Worm (Caenorhabditis elegans): ENCODE results near the gene B0285.3.

B0285.3 gene

DNA sequence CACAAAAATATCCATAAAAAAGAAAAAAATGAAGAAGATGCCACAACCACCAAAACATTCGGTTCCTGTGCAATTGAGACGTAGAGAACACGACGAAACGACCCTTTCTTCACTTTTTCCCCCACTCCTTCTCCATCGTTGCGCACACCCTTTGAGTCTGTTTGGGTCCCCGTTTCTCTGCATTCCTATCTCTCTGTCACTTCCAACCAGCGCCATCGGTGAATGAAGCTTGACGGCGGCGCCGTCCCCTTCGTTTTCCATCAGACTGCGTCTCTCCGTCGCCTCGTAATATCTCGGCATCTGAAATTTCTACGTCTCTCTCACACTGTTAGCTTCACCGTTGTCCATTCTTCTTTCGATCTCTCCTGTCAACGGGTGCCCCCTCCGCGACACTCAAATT, 7.5 kb downstream of the B0285.3 start (continued):
- peak in 1 of 2 experiments; percentile 37 for TF ChIP-seq lin-35 (GFP tag; optimal IDR thresholded peaks at IDR 0.05)

DNA sequence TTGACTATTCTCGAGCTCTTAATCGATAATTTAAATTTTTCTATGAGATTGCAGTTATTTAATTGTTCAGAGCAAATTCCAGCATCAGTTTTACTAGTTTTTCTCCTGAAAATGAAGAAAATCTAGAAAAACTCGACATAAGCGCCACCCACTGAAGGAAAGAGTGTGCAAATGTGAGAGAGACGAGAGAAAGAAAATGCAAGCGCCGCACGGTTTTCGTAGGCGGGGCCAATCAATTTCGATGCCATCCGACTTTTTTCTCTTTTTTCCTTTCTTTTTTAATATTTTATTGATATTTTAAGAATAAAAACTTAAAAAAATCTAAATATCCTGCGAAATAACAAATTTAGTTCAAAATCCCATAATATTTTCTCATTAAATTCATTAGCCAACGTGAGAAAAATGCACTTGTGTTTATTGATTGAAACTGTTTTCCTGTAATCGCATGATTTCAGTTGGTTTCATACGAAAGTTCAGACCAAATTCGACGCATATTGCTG, 10.5 kb downstream of the B0285.3 start, which contains the start of gene cdk-12:
cdk-12 (plus strand) TSS at position 450 of the 500 bp plus-strand sequence.
- TF ChIP-seq lir-3 (tag; optimal IDR thresholded peaks at IDR 0.05; ENCODE audit: poor library complexity), result no peak
- peak; percentile 53 for TF ChIP-seq xbp-1 (tag; optimal IDR thresholded peaks at IDR 0.05)
- peak; percentile 39 to 57 for TF ChIP-seq efl-1 (optimal IDR thresholded peaks at IDR 0.05)
- peak; percentile 51 to 94 for TF ChIP-seq efl-1 (GFP tag; optimal IDR thresholded peaks at IDR 0.05 in 1 of 2)
- no peak for TF ChIP-seq unc-62 (GFP tag; optimal IDR thresholded peaks at IDR 0.05)
- no peak for TF ChIP-seq unc-130 (tag; optimal IDR thresholded peaks at IDR 0.05)
- no peak for TF ChIP-seq ztf-4 (tag; optimal IDR thresholded peaks at IDR 0.05)
- TF ChIP-seq ces-1 (GFP tag; optimal IDR thresholded peaks at IDR 0.05), result no peak
- peak; percentile 6 for TF ChIP-seq irx-1 (tag; optimal IDR thresholded peaks at IDR 0.05)
- peak; percentile 34 to 62 (median 36) for TF ChIP-seq dpl-1 (GFP tag; optimal IDR thresholded peaks at IDR 0.05)
- no peak for TF ChIP-seq mab-9 (GFP tag; IDR thresholded peaks at IDR 0.05)
- no peak for TF ChIP-seq sptf-1 (tag; optimal IDR thresholded peaks at IDR 0.05)
- TF ChIP-seq nhr-84 (tag; optimal IDR thresholded peaks at IDR 0.05), result no peak
- peak; percentile 70 for TF ChIP-seq rnt-1 (tag; optimal IDR thresholded peaks at IDR 0.05)
- no peak for TF ChIP-seq unc-98 (GFP tag; IDR thresholded peaks at IDR 0.05)
- TF ChIP-seq skn-1 (tag; optimal IDR thresholded peaks at IDR 0.05), result peak; percentile 66
- TF ChIP-seq pqm-1 (tag; optimal IDR thresholded peaks at IDR 0.05), result no peak
- TF ChIP-seq ets-5 (GFP tag; IDR thresholded peaks at IDR 0.05), result no peak
- TF ChIP-seq nhr-19 (GFP tag; conservative IDR thresholded peaks at IDR 0.05), result peak; percentile 29
- TF ChIP-seq ztf-11 (tag; optimal IDR thresholded peaks at IDR 0.05), result no peak
- no peak for TF ChIP-seq nhr-77 (tag; optimal IDR thresholded peaks at IDR 0.05)
- TF ChIP-seq fkh-8 (tag; optimal IDR thresholded peaks at IDR 0.05), result no peak
- TF ChIP-seq mef-2 (tag; optimal IDR thresholded peaks at IDR 0.05), result no peak
- TF ChIP-seq C16A3.4 (tag; optimal IDR thresholded peaks at IDR 0.05), result peak; percentile 35
- TF ChIP-seq nhr-90 (tag; optimal IDR thresholded peaks at IDR 0.05; ENCODE audit: poor library complexity), result peak; percentile 35
- no peak for TF ChIP-seq fkh-4 (tag; optimal IDR thresholded peaks at IDR 0.05; ENCODE audit: borderline replicate concordance)
- TF ChIP-seq zag-1 (tag; optimal IDR thresholded peaks at IDR 0.05), result no peak
- no peak for TF ChIP-seq nhr-12 (tag; optimal IDR thresholded peaks at IDR 0.05)
- no peak for TF ChIP-seq ceh-8 (GFP tag; optimal IDR thresholded peaks at IDR 0.05)
- TF ChIP-seq lin-39 (tag; optimal IDR thresholded peaks at IDR 0.05), result no peak
- no peak for TF ChIP-seq nhr-28 (tag; optimal IDR thresholded peaks at IDR 0.05)
- TF ChIP-seq snpc-4 (tag; optimal IDR thresholded peaks at IDR 0.05), result peak; percentile 20
- no peak for TF ChIP-seq unc-86 (tag; optimal IDR thresholded peaks at IDR 0.05)
- peak; percentile 60 for TF ChIP-seq snu-23 (GFP tag; optimal IDR thresholded peaks at IDR 0.05)
- no peak for TF ChIP-seq F16B12.6 (tag; optimal IDR thresholded peaks at IDR 0.05)
- no peak for TF ChIP-seq jun-1 (tag; optimal IDR thresholded peaks at IDR 0.05)
- TF ChIP-seq tbx-2 (tag; optimal IDR thresholded peaks at IDR 0.05), result peak; percentile 28
- no peak for TF ChIP-seq ceh-90 (tag; optimal IDR thresholded peaks at IDR 0.05)
- TF ChIP-seq lsy-2 (tag; optimal IDR thresholded peaks at IDR 0.05), result peak; percentile 62 to 72
- TF ChIP-seq nhr-11 (tag; optimal IDR thresholded peaks at IDR 0.05), result no peak
- no peak for TF ChIP-seq aly-2 (tag; optimal IDR thresholded peaks at IDR 0.05)
- TF ChIP-seq efl-3 (GFP tag; optimal IDR thresholded peaks at IDR 0.05), result no peak
- TF ChIP-seq hlh-17 (GFP tag; optimal IDR thresholded peaks at IDR 0.05; ENCODE audit: borderline replicate concordance), result no peak
- TF ChIP-seq fkh-10 (GFP tag; optimal IDR thresholded peaks at IDR 0.05), result no peak
- TF ChIP-seq nhr-85 (tag), result peak; percentile 9
- peak; percentile 38 to 52 for TF ChIP-seq lin-35 (GFP tag; optimal IDR thresholded peaks at IDR 0.05)
- TF ChIP-seq nhr-71 (tag; optimal IDR thresholded peaks at IDR 0.05), result peak; percentile 66
- no peak for TF ChIP-seq nhr-237 (tag; optimal IDR thresholded peaks at IDR 0.05)
- TF ChIP-seq aha-1 (tag; optimal IDR thresholded peaks at IDR 0.05), result no peak
- peak; percentile 57 for TF ChIP-seq lin-14 (GFP tag; optimal IDR thresholded peaks at IDR 0.05)
- TF ChIP-seq hlh-4 (tag; optimal IDR thresholded peaks at IDR 0.05), result no peak
- no peak for TF ChIP-seq sox-4 (tag; optimal IDR thresholded peaks at IDR 0.05)

All from whole organism, L1 larva.